Fruit fly (Drosophila melanogaster) whole organism, embryonic: ENCODE results near the gene CG5758.
A peak's percentile ranks its signal among the peaks of the same experiment; 100 is the strongest.

Experiments used
- Aef1 ChIP-seq: fragments of 200-800 bp; sonication (Bioruptor generic); IDR thresholded peaks from 3 replicates; pipeline ENCODE4 v1.3.6; 2022; ENCODE audit warnings: missing biosample characterization, missing genetic modification characterization
- B-H1 ChIP-seq: fragments of 200-800 bp; sonication (Bioruptor generic); IDR thresholded peaks from 3 replicates; pipeline ENCODE4 v1.3.6; 2022; ENCODE audit warnings: missing biosample characterization, missing genetic modification characterization
- Bdp1 ChIP-seq: fragments of 200-800 bp; sonication (Bioruptor generic); optimal IDR thresholded peaks from 3 replicates; lab custom pipeline; 2016; ENCODE audit warnings: missing biosample characterization, missing genetic modification characterization
- CG10366 ChIP-seq: fragments of 200-800 bp; sonication (Bioruptor generic); IDR thresholded peaks from 2 replicates; pipeline ENCODE4 v1.3.6; 2022; ENCODE audit warnings: missing biosample characterization, missing genetic modification characterization
- CG10543 ChIP-seq: fragments of 200-800 bp; sonication (Bioruptor generic); optimal IDR thresholded peaks from 3 replicates; lab custom pipeline; 2017; ENCODE audit warnings: missing biosample characterization, mild to moderate bottlenecking, missing genetic modification characterization, moderate library complexity
- CG12391 ChIP-seq: fragments of 200-800 bp; sonication (Bioruptor generic); optimal IDR thresholded peaks from 3 replicates; lab custom pipeline; 2018; ENCODE audit warnings: missing biosample characterization, mild to moderate bottlenecking, missing genetic modification characterization, moderate library complexity
- CG15601 ChIP-seq: fragments of 200-800 bp; sonication (Bioruptor generic); optimal IDR thresholded peaks from 3 replicates; lab custom pipeline; 2019; ENCODE audit warnings: missing biosample characterization, mild to moderate bottlenecking, missing genetic modification characterization, moderate library complexity
- CG1602 ChIP-seq: fragments of 200-800 bp; sonication (Bioruptor generic); optimal IDR thresholded peaks from 3 replicates; lab custom pipeline; 2016; ENCODE audit warnings: missing biosample characterization, missing genetic modification characterization
- CG16863 ChIP-seq: fragments of 200-800 bp; sonication (Bioruptor generic); optimal IDR thresholded peaks from 3 replicates; lab custom pipeline; 2016; ENCODE audit warnings: missing biosample characterization, missing genetic modification characterization
- CG17328 ChIP-seq: fragments of 200-800 bp; sonication (Bioruptor generic); IDR thresholded peaks from 2 replicates; pipeline ENCODE4 v1.3.6; 2022; ENCODE audit warnings: missing biosample characterization, missing genetic modification characterization
- CG1832 ChIP-seq: fragments of 200-800 bp; sonication (Bioruptor generic); optimal IDR thresholded peaks from 2 replicates; lab custom pipeline; 2017; ENCODE audit warnings: missing biosample characterization, mild to moderate bottlenecking, missing genetic modification characterization, inconsistent platforms
- CG2129 ChIP-seq: fragments of 200-800 bp; sonication (Bioruptor generic); IDR thresholded peaks from 2 replicates; pipeline ENCODE4 v1.3.6; 2022; ENCODE audit warnings: missing biosample characterization, missing genetic modification characterization; ENCODE audit not compliant: partially characterized antibody
- CG2889 ChIP-seq: fragments of 200-800 bp; sonication (Bioruptor generic); IDR thresholded peaks from 3 replicates; pipeline ENCODE4 v1.3.6; 2022; ENCODE audit warnings: missing biosample characterization, missing genetic modification characterization
- CG31441 ChIP-seq: fragments of 200-800 bp; sonication (Bioruptor generic); IDR thresholded peaks from 2 replicates; pipeline ENCODE4 v1.3.6; 2022; ENCODE audit warnings: missing biosample characterization, missing genetic modification characterization
- CG3281 ChIP-seq: fragments of 200-800 bp; sonication (Bioruptor generic); optimal IDR thresholded peaks from 3 replicates; lab custom pipeline; 2017; ENCODE audit warnings: missing biosample characterization, mild to moderate bottlenecking, missing genetic modification characterization
- CG34422 ChIP-seq: fragments of 200-800 bp; sonication (Bioruptor generic); IDR thresholded peaks from 3 replicates; pipeline ENCODE4 v1.3.6; 2022; ENCODE audit warnings: missing biosample characterization, missing genetic modification characterization
- CG4404 ChIP-seq: fragments of 200-800 bp; sonication (Bioruptor generic); IDR thresholded peaks from 2 replicates; pipeline ENCODE4 v1.3.6; 2022; ENCODE audit warnings: missing biosample characterization, missing genetic modification characterization
- CG7271 ChIP-seq: fragments of 200-800 bp; sonication (Bioruptor generic); optimal IDR thresholded peaks from 2 replicates; lab custom pipeline; 2018; ENCODE audit warnings: missing biosample characterization, mild to moderate bottlenecking, missing genetic modification characterization, moderate library complexity
- CG8765 ChIP-seq: fragments of 200-800 bp; sonication (Bioruptor generic); IDR thresholded peaks from 2 replicates; pipeline ENCODE4 v1.3.6; 2022; ENCODE audit warnings: missing biosample characterization, missing genetic modification characterization
- CG9797 ChIP-seq: fragments of 200-800 bp; sonication (Bioruptor generic); optimal IDR thresholded peaks from 3 replicates; lab custom pipeline; 2018; ENCODE audit warnings: missing biosample characterization, mild to moderate bottlenecking, missing genetic modification characterization
- CTCF ChIP-seq: fragments of 200-800 bp; sonication (Bioruptor generic); optimal IDR thresholded peaks from 2 replicates; lab custom pipeline; 2017; ENCODE audit warnings: missing biosample characterization, mild to moderate bottlenecking, missing genetic modification characterization, moderate library complexity
- Camta ChIP-seq: fragments of 200-800 bp; sonication (Bioruptor generic); optimal IDR thresholded peaks from 2 replicates; lab custom pipeline; 2016; ENCODE audit warnings: missing biosample characterization, missing genetic modification characterization
- Chrac-16 ChIP-seq: fragments of 200-800 bp; sonication (Bioruptor generic); optimal IDR thresholded peaks from 3 replicates; lab custom pipeline; 2016; ENCODE audit warnings: missing biosample characterization, missing genetic modification characterization
- D ChIP-seq, 2 experiments: fragments of 200-800 bp in 1 of 2; fragments of >200 bp in 1 of 2; sonication (Bioruptor generic) in 1 of 2; optimal IDR thresholded peaks; 2 replicates in 1 of 2; 3 replicates in 1 of 2; lab custom pipeline; 2017; ENCODE audit warnings: mild to moderate bottlenecking in 1 of 2, missing biosample characterization in 1 of 2, missing genetic modification characterization in 1 of 2, missing genetic modification reagents in 1 of 2
- Dbx ChIP-seq: fragments of 200-800 bp; sonication (Bioruptor generic); IDR thresholded peaks from 3 replicates; pipeline ENCODE4 v1.3.6; 2022; ENCODE audit warnings: missing biosample characterization, missing genetic modification characterization
- Gug ChIP-seq: fragments of 200-800 bp; sonication (Bioruptor generic); IDR thresholded peaks from 4 replicates; pipeline ENCODE4 v1.3.6; 2022; ENCODE audit warnings: missing biosample characterization, missing genetic modification characterization
- HLH3B ChIP-seq: fragments of 200-800 bp; sonication (Bioruptor generic); IDR thresholded peaks from 2 replicates; pipeline ENCODE4 v1.3.6; 2022; ENCODE audit warnings: missing biosample characterization, missing genetic modification characterization
- Hmr ChIP-seq: fragments of 200-800 bp; sonication (Bioruptor generic); optimal IDR thresholded peaks from 3 replicates; lab custom pipeline; 2017; ENCODE audit warnings: mild to moderate bottlenecking, missing biosample characterization, missing genetic modification reagents, missing genetic modification characterization
- Jarid2 ChIP-seq: fragments of 200-800 bp; sonication (Bioruptor generic); optimal IDR thresholded peaks from 3 replicates; lab custom pipeline; 2017; ENCODE audit warnings: mild to moderate bottlenecking, missing biosample characterization, missing genetic modification reagents, missing genetic modification characterization
- Sox100B ChIP-seq: fragments of 200-800 bp; sonication (Bioruptor generic); optimal IDR thresholded peaks from 3 replicates; lab custom pipeline; 2018; ENCODE audit warnings: missing biosample characterization, mild to moderate bottlenecking, missing genetic modification characterization
- Sox102F ChIP-seq: fragments of 200-800 bp; sonication (Bioruptor generic); optimal IDR thresholded peaks from 2 replicates; lab custom pipeline; 2018; ENCODE audit warnings: missing biosample characterization, mild to moderate bottlenecking, missing genetic modification characterization, moderate library complexity
- TFAM ChIP-seq: fragments of 200-800 bp; sonication (Bioruptor generic); optimal IDR thresholded peaks from 2 replicates; lab custom pipeline; 2017; ENCODE audit warnings: missing biosample characterization, missing genetic modification characterization, inconsistent platforms
- ci ChIP-seq: fragments of 200-800 bp; sonication (Bioruptor generic); IDR thresholded peaks from 3 replicates; pipeline ENCODE4 v1.3.6; 2022; ENCODE audit warnings: missing biosample characterization, missing genetic modification characterization
- cwo ChIP-seq: fragments of 200-800 bp; sonication (Bioruptor generic); optimal IDR thresholded peaks from 3 replicates; lab custom pipeline; 2017; ENCODE audit warnings: missing biosample characterization, missing genetic modification characterization, mild to moderate bottlenecking, moderate library complexity, missing genetic modification reagents
- dm ChIP-seq: fragments of 200-800 bp; sonication (Bioruptor generic); optimal IDR thresholded peaks from 3 replicates; lab custom pipeline; 2016; ENCODE audit warnings: missing biosample characterization, missing genetic modification characterization
- dmrt99B ChIP-seq: fragments of 200-800 bp; sonication (Bioruptor generic); optimal IDR thresholded peaks from 2 replicates; lab custom pipeline; 2018; ENCODE audit warnings: missing biosample characterization, mild to moderate bottlenecking, missing genetic modification characterization, moderate library complexity
- ems ChIP-seq: fragments of 200-800 bp; sonication (Bioruptor generic); optimal IDR thresholded peaks from 3 replicates; lab custom pipeline; 2016; ENCODE audit warnings: missing biosample characterization, missing genetic modification characterization
- fd3F ChIP-seq: fragments of 200-800 bp; sonication (Bioruptor generic); optimal IDR thresholded peaks from 2 replicates; lab custom pipeline; 2018; ENCODE audit warnings: missing biosample characterization, mild to moderate bottlenecking, missing genetic modification characterization, moderate library complexity
- hth ChIP-seq: fragments of >200 bp; optimal IDR thresholded peaks from 2 replicates; lab custom pipeline; 2017; ENCODE audit warnings: inconsistent platforms
- insv ChIP-seq, 2 experiments: fragments of 200-800 bp; sonication (Bioruptor generic); optimal IDR thresholded peaks; 3 replicates each; lab custom pipeline; 2016 to 2018; ENCODE audit warnings: missing biosample characterization in 2 of 2, missing genetic modification characterization in 2 of 2
- lmd ChIP-seq: fragments of 200-800 bp; sonication (Bioruptor generic); IDR thresholded peaks from 2 replicates; pipeline ENCODE4 v1.3.6; 2022; ENCODE audit warnings: missing biosample characterization, missing genetic modification characterization
- odd ChIP-seq: fragments of 200-800 bp; sonication (Bioruptor generic); optimal IDR thresholded peaks from 2 replicates; lab custom pipeline; 2017; ENCODE audit warnings: missing biosample characterization, mild to moderate bottlenecking, missing genetic modification characterization
- pita ChIP-seq: fragments of 200-800 bp; sonication (Bioruptor generic); optimal IDR thresholded peaks from 2 replicates; lab custom pipeline; 2017; ENCODE audit warnings: missing biosample characterization, mild to moderate bottlenecking, missing genetic modification characterization
- pnt ChIP-seq: fragments of 200-800 bp; sonication (Bioruptor generic); optimal IDR thresholded peaks from 3 replicates; lab custom pipeline; 2016; ENCODE audit warnings: missing biosample characterization, missing genetic modification characterization
- sim ChIP-seq: fragments of 200-800 bp; sonication (Bioruptor generic); IDR thresholded peaks from 2 replicates; pipeline ENCODE4 v1.3.6; 2022; ENCODE audit warnings: missing biosample characterization, missing genetic modification characterization
- sima ChIP-seq: fragments of 200-800 bp; sonication (Bioruptor generic); optimal IDR thresholded peaks from 2 replicates; lab custom pipeline; 2016; ENCODE audit warnings: missing biosample characterization, missing genetic modification characterization
- sug ChIP-seq: fragments of 200-800 bp; optimal IDR thresholded peaks from 2 replicates; lab custom pipeline; 2019; ENCODE audit warnings: missing biosample characterization, mild to moderate bottlenecking, missing genetic modification characterization, moderate library complexity
- tx ChIP-seq: fragments of 200-800 bp; sonication (Bioruptor generic); optimal IDR thresholded peaks from 2 replicates; lab custom pipeline; 2016; ENCODE audit warnings: missing biosample characterization, missing genetic modification characterization
- unc-4 ChIP-seq: fragments of 200-800 bp; sonication (Bioruptor generic); IDR thresholded peaks from 2 replicates; pipeline ENCODE4 v1.3.6; 2022; ENCODE audit warnings: missing biosample characterization, missing genetic modification characterization; ENCODE audit not compliant: partially characterized antibody
- zfh2 ChIP-seq: fragments of 200-800 bp; sonication (Bioruptor generic); optimal IDR thresholded peaks from 2 replicates; lab custom pipeline; 2016; ENCODE audit warnings: missing biosample characterization, missing genetic modification characterization

The CG5758 gene

dm6 chr2L:18137591-18138247 is 17.9 kb downstream of the CG5758 start, which contains the start of gene kel (continued):
- TF ChIP-seq D (optimal IDR thresholded peaks at IDR 0.05; lab: Kevin White, UChicago) (no peak), D (GFP tag; optimal IDR thresholded peaks at IDR 0.05; lab: Kevin White, UChicago) (no peak), CG17328 (peak; percentile 54), Sox100B (GFP tag; lab: Kevin White, UChicago) (no peak), CG34422 (GFP tag; lab: Robert Waterston, UW) (peak; percentile 64; the same call in 1 of the 3 replicates), ems (GFP tag; lab: Kevin White, UChicago) (peak; percentile 49), CG15601 (peak; percentile 22), CG12391 (tag; lab: Kevin White, UChicago) (peak; percentile 67), odd (peak; percentile 68), CG2129 (GFP tag; lab: Robert Waterston, UW) (no peak), B-H1 (GFP tag; lab: Robert Waterston, UW) (no peak; the same call in 2 of the 3 replicates), dmrt99B (tag; lab: Kevin White, UChicago) (no peak), sima (GFP tag; lab: Kevin White, UChicago) (no peak), Aef1 (GFP tag; lab: Robert Waterston, UW) (no peak), tx (GFP tag; lab: Kevin White, UChicago) (no peak), Chrac-16 (peak; percentile 27), Camta (GFP tag; lab: Kevin White, UChicago) (peak; percentile 39), sim (GFP tag; lab: Robert Waterston, UW) (0 out of 2 replicates have a peak, but pooled peaks have one; percentile 13), Jarid2 (peak; percentile 80), TFAM (no peak), CG8765 (GFP tag; lab: Robert Waterston, UW) (no peak), CG3281 (GFP tag; lab: Kevin White, UChicago) (peak; percentile 75), Gug (GFP tag; lab: Robert Waterston, UW) (no peak; the same call in 3 of the 4 replicates), unc-4 (GFP tag; lab: Robert Waterston, UW) (peak; percentile 77), pnt (GFP tag; lab: Kevin White, UChicago) (no peak), Bdp1 (GFP tag; lab: Kevin White, UChicago) (no peak), HLH3B (GFP tag; lab: Robert Waterston, UW) (peak; percentile 38; the same call in 1 of the 2 replicates), CG9797 (GFP tag; lab: Kevin White, UChicago) (peak; percentile 90), CG16863 (GFP tag; lab: Kevin White, UChicago) (peak; percentile 5), CG2889 (GFP tag; lab: Robert Waterston, UW) (no peak), zfh2 (GFP tag; lab: Kevin White, UChicago) (peak; percentile 33), CG7271 (tag; lab: Kevin White, UChicago) (peak; percentile 88), CG1602 (no peak), CTCF (GFP tag; lab: Kevin White, UChicago) (peak; percentile 49), sug (tag; lab: Kevin White, UChicago) (peak; percentile 36), CG4404 (no peak), ci (GFP tag; lab: Robert Waterston, UW) (peak; percentile 75; the same call in 2 of the 3 replicates), Sox102F (GFP tag; lab: Kevin White, UChicago) (peak; percentile 27), CG31441 (GFP tag; lab: Robert Waterston, UW) (no peak; the same call in 1 of the 2 replicates), dm (peak; percentile 61), fd3F (GFP tag; lab: Kevin White, UChicago) (no peak), insv (GFP tag; optimal IDR thresholded peaks at IDR 0.05; lab: Kevin White, UChicago) (no peak), CG10366 (no peak; the same call in 1 of the 2 replicates), CG1832 (no peak), lmd (GFP tag; lab: Robert Waterston, UW) (no peak), CG10543 (peak; percentile 47), hth (lab: Kevin White, UChicago) (no peak), Dbx (GFP tag; lab: Robert Waterston, UW) (peak; percentile 52; the same call in 1 of the 3 replicates), cwo (peak; percentile 6), Hmr (GFP tag; lab: Kevin White, UChicago) (peak; percentile 82), pita (GFP tag; lab: Kevin White, UChicago) (no peak)
